Worm (Caenorhabditis elegans): Measurements from ENCODE around the gene mans-3.

- TF ChIP-seq egl-44 (GFP tag; IDR thresholded peaks at IDR 0.05) (no peak), ceh-100 (GFP tag; IDR thresholded peaks at IDR 0.05) (no peak), lin-40 (tag; optimal IDR thresholded peaks at IDR 0.05) (no peak), fkh-3 (tag; optimal IDR thresholded peaks at IDR 0.05) (no peak), efl-1 (GFP tag; optimal IDR thresholded peaks at IDR 0.05) (no peak), aptf-2 (GFP tag; conservative IDR thresholded peaks at IDR 0.05) (no peak), pha-4 (tag; optimal IDR thresholded peaks at IDR 0.05) (no peak), ets-4 (GFP tag; optimal IDR thresholded peaks at IDR 0.05) (no peak), hmg-20 (GFP tag; IDR thresholded peaks at IDR 0.05) (no peak), snpc-4 (GFP tag; optimal IDR thresholded peaks at IDR 0.05) (no peak), snpc-4 (tag; optimal IDR thresholded peaks at IDR 0.05) (no peak), rec-8 (tag; optimal IDR thresholded peaks at IDR 0.05) (no peak), hlh-26 (GFP tag; conservative IDR thresholded peaks at IDR 0.05) (no peak), F57C9.4 (tag; optimal IDR thresholded peaks at IDR 0.05) (no peak), somi-1 (GFP tag; optimal IDR thresholded peaks at IDR 0.05) (no peak)
Measured at ce11 chrX:5201860-5202259, 36.7 kb downstream of the mans-3 start.
